Worm (Caenorhabditis elegans) whole organism, early embryonic: ENCODE measurements around the gene enu-3.6.

Experiments
- aly-1 ChIP-seq: sonication (generic microtip); optimal IDR thresholded peaks from 2 replicates; lab custom pipeline; 2016; ENCODE audit warnings: missing genetic modification characterization, missing compliant biosample characterization
- ama-1 ChIP-seq: fragments of 150-350 bp; optimal IDR thresholded peaks from 2 replicates; lab custom pipeline; 2014
- tra-4 ChIP-seq: sonication (generic microtip); optimal IDR thresholded peaks from 2 replicates; lab custom pipeline; 2017; ENCODE audit warnings: missing genetic modification characterization, missing compliant biosample characterization

DNA sequence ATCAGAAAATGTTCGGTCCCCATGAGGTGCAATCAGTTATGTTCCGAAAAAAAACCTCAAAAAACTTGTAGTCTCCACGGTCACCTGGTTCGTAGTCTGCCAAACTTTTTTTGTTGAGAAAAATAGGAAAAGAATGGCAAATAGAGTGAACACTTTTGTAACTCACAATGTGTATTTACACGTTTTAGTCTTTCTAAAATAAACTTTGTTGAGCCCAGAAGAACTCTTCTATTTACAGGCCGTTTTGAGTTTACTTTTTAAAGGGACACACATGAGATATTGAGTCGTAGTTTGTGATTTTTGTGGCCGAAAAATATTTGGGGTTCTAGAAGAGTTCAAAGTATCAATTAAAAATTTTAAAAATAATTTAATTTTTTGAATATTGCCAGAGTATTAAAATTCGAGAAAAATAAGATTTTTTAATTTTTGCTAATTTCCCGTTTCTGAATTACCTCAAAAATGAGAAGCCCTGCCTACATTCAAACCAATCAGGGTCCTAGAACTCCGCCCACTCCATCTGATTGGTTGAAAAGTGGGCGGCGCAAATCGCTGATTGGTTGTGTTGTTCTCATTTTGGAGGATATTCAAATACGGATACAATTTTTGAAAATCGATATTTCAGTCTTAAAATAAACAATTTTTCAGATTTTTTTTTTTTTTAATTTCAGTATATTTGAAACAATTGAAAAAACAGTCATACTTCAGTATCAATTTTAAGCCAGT, 15.6 kb upstream of the enu-3.6 start:
- no peak for TF ChIP-seq tra-4 (tag; lab: Kevin White, UChicago)
- no peak for TF ChIP-seq ama-1 (lab: Kevin White, UChicago)
- no peak for TF ChIP-seq aly-1 (tag; lab: Kevin White, UChicago)
